Worm (Caenorhabditis elegans) whole organism, late embryonic: Measurements from ENCODE around the gene W05B10.6.

Experiments used
- ceh-34 ChIP-seq: sonication (generic microtip); optimal IDR thresholded peaks from 2 replicates; lab custom pipeline; 2016; ENCODE audit warnings: mild to moderate bottlenecking, missing genetic modification characterization, missing compliant biosample characterization
- ceh-45 ChIP-seq: fragments of 200-800 bp; sonication (Bioruptor generic); IDR thresholded peaks from 2 replicates; pipeline ENCODE4 v1.3.6; 2022; ENCODE audit warnings: missing genetic modification reagents, missing genetic modification characterization, missing compliant biosample characterization
- ets-4 ChIP-seq: sonication (generic microtip); optimal IDR thresholded peaks from 2 replicates; lab custom pipeline; 2016; ENCODE audit warnings: missing genetic modification characterization, missing compliant biosample characterization
- hlh-30 ChIP-seq: sonication (generic microtip); optimal IDR thresholded peaks from 2 replicates; lab custom pipeline; 2017; ENCODE audit warnings: antibody characterized with exemption, missing genetic modification characterization, missing compliant biosample characterization; ENCODE audit not compliant: insufficient read depth
- madf-2 ChIP-seq: sonication (generic microtip); optimal IDR thresholded peaks from 2 replicates; lab custom pipeline; 2017; ENCODE audit warnings: missing genetic modification characterization, missing compliant biosample characterization
- nhr-11 ChIP-seq: fragments of 150-350 bp; optimal IDR thresholded peaks from 2 replicates; lab custom pipeline; 2014; ENCODE audit warnings: missing biosample characterization, missing genetic modification characterization
- pat-9 ChIP-seq: fragments of 200-800 bp; sonication (Bioruptor generic); optimal IDR thresholded peaks from 2 replicates; lab custom pipeline; 2018; ENCODE audit warnings: mild to moderate bottlenecking, missing genetic modification characterization, moderate library complexity, missing compliant biosample characterization
- rnt-1 ChIP-seq: sonication (generic microtip); optimal IDR thresholded peaks from 2 replicates; lab custom pipeline; 2016; ENCODE audit warnings: missing genetic modification characterization, missing compliant biosample characterization
- sox-4 ChIP-seq: sonication (generic microtip); optimal IDR thresholded peaks from 2 replicates; lab custom pipeline; 2017; ENCODE audit warnings: mild to moderate bottlenecking, missing genetic modification characterization, inconsistent platforms, missing compliant biosample characterization
- syd-9 ChIP-seq: sonication (generic microtip); optimal IDR thresholded peaks from 2 replicates; lab custom pipeline; 2016; ENCODE audit warnings: mild to moderate bottlenecking, missing genetic modification characterization, moderate library complexity, missing compliant biosample characterization
- ttx-3 ChIP-seq: sonication (generic microtip); optimal IDR thresholded peaks from 2 replicates; lab custom pipeline; 2016; ENCODE audit warnings: missing genetic modification reagents, missing genetic modification characterization, missing compliant biosample characterization
- unc-86 ChIP-seq: sonication (generic microtip); optimal IDR thresholded peaks from 2 replicates; lab custom pipeline; 2016; ENCODE audit warnings: missing genetic modification characterization, missing compliant biosample characterization

DNA sequence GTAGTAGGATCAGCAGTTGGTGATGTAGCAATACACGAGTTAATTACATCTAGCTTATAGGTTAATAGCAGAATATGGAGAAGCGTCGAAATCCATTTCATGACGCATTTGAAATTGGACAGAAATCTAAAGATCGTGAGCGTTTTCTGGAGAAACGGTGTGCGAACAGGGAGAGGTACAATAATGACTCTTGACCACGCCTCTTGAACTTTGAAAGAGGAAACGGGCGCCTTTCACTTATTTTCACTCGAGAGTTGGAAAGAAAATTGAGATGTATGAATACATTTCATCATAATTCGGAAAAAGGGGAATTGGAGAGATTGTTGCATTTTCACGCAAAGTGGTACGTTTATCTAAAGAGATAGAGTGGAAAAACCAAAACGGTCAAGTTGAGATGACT is 28.3 kb downstream of the W05B10.6 start, which contains the start of gene F56H9.6:
- TF ChIP-seq pat-9 (no peak), syd-9 (tag; lab: Kevin White, UChicago) (no peak), sox-4 (tag; lab: Kevin White, UChicago) (no peak), madf-2 (tag; lab: Kevin White, UChicago) (no peak), hlh-30 (no peak), rnt-1 (tag; lab: Kevin White, UChicago) (no peak), unc-86 (tag; lab: Kevin White, UChicago) (no peak), nhr-11 (tag; lab: Kevin White, UChicago) (no peak), ets-4 (no peak), ttx-3 (tag; lab: Kevin White, UChicago) (no peak), ceh-45 (no peak), ceh-34 (tag; lab: Kevin White, UChicago) (no peak)
